Worm (Caenorhabditis elegans) whole organism, young adult: ENCODE data around the gene mel-11.
A peak's percentile ranks its signal among the peaks of the same experiment; 100 is the strongest.

Source experiments
- B0035.1 ChIP-seq: sonication (generic microtip); optimal IDR thresholded peaks from 2 replicates; lab custom pipeline; 2016; ENCODE audit warnings: missing genetic modification characterization, mild to moderate bottlenecking, missing compliant biosample characterization, missing genotype, missing genetic modification reagents
- C17E4.6 ChIP-seq: fragments of 200-800 bp; sonication (Bioruptor generic); IDR thresholded peaks from 2 replicates; pipeline ENCODE4 v1.3.6; 2022; ENCODE audit warnings: missing genetic modification reagents, missing genetic modification characterization, missing compliant biosample characterization
- D2030.7 ChIP-seq: fragments of 200-800 bp; sonication (Bioruptor generic); IDR thresholded peaks from 2 replicates; pipeline ENCODE4 v1.3.6; 2022; ENCODE audit warnings: missing genetic modification reagents, missing genetic modification characterization, missing compliant biosample characterization
- F23B12.7 ChIP-seq: sonication (generic microtip); optimal IDR thresholded peaks from 2 replicates; lab custom pipeline; 2017; ENCODE audit warnings: missing genetic modification characterization, mild to moderate bottlenecking, missing compliant biosample characterization, antibody characterized with exemption, moderate library complexity; ENCODE audit not compliant: insufficient read depth
- F33H1.4 ChIP-seq: fragments of 200-800 bp; sonication (Bioruptor generic); IDR thresholded peaks from 2 replicates; pipeline ENCODE4 v1.3.6; 2022; ENCODE audit warnings: missing genetic modification reagents, missing genetic modification characterization, missing compliant biosample characterization
- K11D2.4 ChIP-seq: fragments of 200-800 bp; sonication (Bioruptor generic); IDR thresholded peaks from 2 replicates; pipeline ENCODE4 v1.3.6; 2022; ENCODE audit warnings: missing genetic modification reagents, missing genetic modification characterization, missing compliant biosample characterization
- Y67H2A.10 ChIP-seq: fragments of 200-800 bp; sonication (Bioruptor generic); conservative IDR thresholded peaks from 2 replicates; pipeline ENCODE4 v1.3.6; 2022; ENCODE audit warnings: missing genetic modification reagents, missing genetic modification characterization, missing compliant biosample characterization
- ZK185.1 ChIP-seq: sonication (generic microtip); optimal IDR thresholded peaks from 2 replicates; lab custom pipeline; 2016; ENCODE audit warnings: mild to moderate bottlenecking, missing genetic modification characterization, missing compliant biosample characterization; ENCODE audit not compliant: poor library complexity, severe bottlenecking
- akir-1 ChIP-seq: fragments of 200-800 bp; sonication (Bioruptor generic); optimal IDR thresholded peaks from 2 replicates; lab custom pipeline; 2018; ENCODE audit warnings: mild to moderate bottlenecking, missing genetic modification characterization, moderate library complexity, missing compliant biosample characterization
- ama-1 ChIP-seq, 3 experiments: fragments of 150-350 bp in 1 of 3; sonication (generic microtip) in 2 of 3; optimal IDR thresholded peaks; 2 replicates each; lab custom pipeline; 2014 to 2018; ENCODE audit warnings: missing biosample characterization in 2 of 3, missing genetic modification characterization in 2 of 3, missing genetic modification reagents in 2 of 3
- aptf-2 ChIP-seq: fragments of 200-800 bp; sonication (Bioruptor generic); conservative IDR thresholded peaks from 2 replicates; pipeline ENCODE4 v1.3.6; 2022; ENCODE audit warnings: missing genetic modification reagents, missing genetic modification characterization, missing compliant biosample characterization
- attf-5 ChIP-seq: fragments of 200-800 bp; sonication (Bioruptor generic); optimal IDR thresholded peaks from 2 replicates; lab custom pipeline; 2018; ENCODE audit warnings: mild to moderate bottlenecking, missing genetic modification characterization, missing compliant biosample characterization
- ceh-100 ChIP-seq: fragments of 200-800 bp; sonication (Bioruptor generic); IDR thresholded peaks from 2 replicates; pipeline ENCODE4 v1.3.6; 2022; ENCODE audit warnings: missing genetic modification reagents, missing genetic modification characterization, missing compliant biosample characterization
- efl-1 ChIP-seq: fragments of 150-350 bp; optimal IDR thresholded peaks from 2 replicates; lab custom pipeline; 2014; ENCODE audit warnings: missing biosample characterization, missing genetic modification reagents, missing genetic modification characterization
- ekl-4 ChIP-seq: fragments of 200-800 bp; sonication (Bioruptor generic); IDR thresholded peaks from 2 replicates; pipeline ENCODE4 v1.3.6; 2022; ENCODE audit warnings: missing genetic modification reagents, missing genetic modification characterization, missing compliant biosample characterization
- gei-17 ChIP-seq: fragments of 200-800 bp; sonication (Bioruptor generic); optimal IDR thresholded peaks from 2 replicates; lab custom pipeline; 2018; ENCODE audit warnings: mild to moderate bottlenecking, missing genetic modification characterization, missing compliant biosample characterization
- him-1 ChIP-seq: sonication (generic microtip); optimal IDR thresholded peaks from 2 replicates; lab custom pipeline; 2016; ENCODE audit warnings: missing genotype, missing genetic modification reagents, missing genetic modification characterization, missing compliant biosample characterization
- hmg-1.2 ChIP-seq: fragments of 200-800 bp; sonication (Bioruptor generic); IDR thresholded peaks from 2 replicates; pipeline ENCODE4 v1.3.6; 2022; ENCODE audit warnings: missing genetic modification reagents, missing genetic modification characterization, missing compliant biosample characterization
- lin-26 ChIP-seq: fragments of 200-800 bp; sonication (Bioruptor generic); IDR thresholded peaks from 2 replicates; pipeline ENCODE4 v1.3.6; 2022; ENCODE audit warnings: missing genetic modification reagents, missing genetic modification characterization, missing compliant biosample characterization
- lin-35 ChIP-seq, 3 experiments: fragments of 150-350 bp in 2 of 3; sonication (generic microtip) in 1 of 3; optimal IDR thresholded peaks; 2 replicates each; lab custom pipeline; 2014 to 2018; ENCODE audit warnings: missing biosample characterization in 3 of 3, missing genetic modification characterization in 3 of 3, missing genetic modification reagents in 3 of 3
- lin-54 ChIP-seq: fragments of 200-800 bp; sonication (Bioruptor generic); optimal IDR thresholded peaks from 2 replicates; lab custom pipeline; 2018; ENCODE audit warnings: mild to moderate bottlenecking, missing genetic modification characterization, missing compliant biosample characterization
- lsy-27 ChIP-seq: sonication (generic microtip); optimal IDR thresholded peaks from 2 replicates; lab custom pipeline; 2017; ENCODE audit warnings: missing genetic modification characterization, mild to moderate bottlenecking, missing compliant biosample characterization, antibody characterized with exemption, missing genotype, borderline replicate concordance; ENCODE audit not compliant: insufficient read depth
- madf-6 ChIP-seq: fragments of 200-800 bp; sonication (Bioruptor generic); IDR thresholded peaks from 2 replicates; pipeline ENCODE4 v1.3.6; 2022; ENCODE audit warnings: missing genetic modification reagents, missing genetic modification characterization, missing compliant biosample characterization
- mcd-1 ChIP-seq: fragments of 200-800 bp; sonication (Bioruptor generic); IDR thresholded peaks from 2 replicates; pipeline ENCODE4 v1.3.6; 2022; ENCODE audit warnings: missing genetic modification reagents, missing genetic modification characterization, missing compliant biosample characterization
- nfya-2 ChIP-seq: fragments of 200-800 bp; sonication (Bioruptor generic); IDR thresholded peaks from 2 replicates; pipeline ENCODE4 v1.3.6; 2022; ENCODE audit warnings: missing genetic modification reagents, missing genetic modification characterization, missing compliant biosample characterization
- nhr-27 ChIP-seq: fragments of 200-800 bp; sonication (Bioruptor generic); optimal IDR thresholded peaks from 2 replicates; lab custom pipeline; 2018; ENCODE audit warnings: mild to moderate bottlenecking, missing genetic modification characterization, moderate library complexity, missing compliant biosample characterization
- nhr-80 ChIP-seq: sonication (generic microtip); optimal IDR thresholded peaks from 2 replicates; lab custom pipeline; 2016; ENCODE audit warnings: missing genetic modification characterization, missing compliant biosample characterization
- nhr-90 ChIP-seq: sonication (generic microtip); optimal IDR thresholded peaks from 2 replicates; lab custom pipeline; 2016; ENCODE audit warnings: missing genotype, mild to moderate bottlenecking, missing genetic modification characterization, missing compliant biosample characterization
- rcor-1 ChIP-seq: fragments of 200-800 bp; sonication (Bioruptor generic); IDR thresholded peaks from 2 replicates; pipeline ENCODE4 v1.3.6; 2022; ENCODE audit warnings: missing genetic modification reagents, missing genetic modification characterization, missing compliant biosample characterization
- rec-8 ChIP-seq, 2 experiments: sonication (generic microtip); optimal IDR thresholded peaks; 2 replicates each; lab custom pipeline; 2016; ENCODE audit warnings: mild to moderate bottlenecking in 2 of 2, missing genetic modification characterization in 2 of 2, missing genetic modification reagents in 2 of 2, missing genotype in 2 of 2, missing biosample characterization in 1 of 2, missing compliant biosample characterization in 1 of 2, moderate library complexity in 1 of 2
- repo-1 ChIP-seq: sonication (generic microtip); optimal IDR thresholded peaks from 2 replicates; lab custom pipeline; 2017; ENCODE audit warnings: mild to moderate bottlenecking, missing genetic modification characterization, missing compliant biosample characterization
- sea-2 ChIP-seq: fragments of 200-800 bp; sonication (Bioruptor generic); IDR thresholded peaks from 2 replicates; pipeline ENCODE4 v1.3.6; 2022; ENCODE audit warnings: missing genetic modification characterization, missing compliant biosample characterization
- snpc-4 ChIP-seq, 5 experiments: fragments of 150-350 bp in 1 of 5; sonication (generic microtip) in 4 of 5; optimal IDR thresholded peaks; 2 replicates each; lab custom pipeline; 2014 to 2018; ENCODE audit warnings: missing genetic modification characterization in 5 of 5, missing biosample characterization in 3 of 5, antibody characterized with exemption in 2 of 5, mild to moderate bottlenecking in 2 of 5, missing compliant biosample characterization in 2 of 5, missing genotype in 2 of 5, moderate library complexity in 2 of 5, missing genetic modification reagents in 1 of 5
- tbp1 ChIP-seq: fragments of 200-800 bp; sonication (Bioruptor generic); optimal IDR thresholded peaks from 2 replicates; lab custom pipeline; 2018; ENCODE audit warnings: mild to moderate bottlenecking, missing genetic modification characterization, missing compliant biosample characterization
- unc-62 ChIP-seq: fragments of 150-350 bp; optimal IDR thresholded peaks from 2 replicates; lab custom pipeline; 2014; ENCODE audit warnings: missing biosample characterization, missing genetic modification reagents, missing genetic modification characterization
- xnd-1 ChIP-seq: sonication (generic microtip); optimal IDR thresholded peaks from 2 replicates; lab custom pipeline; 2016; ENCODE audit warnings: missing genotype, missing genetic modification reagents, missing genetic modification characterization, missing compliant biosample characterization
- zfh-2 ChIP-seq: fragments of 200-800 bp; sonication (Bioruptor generic); conservative IDR thresholded peaks from 2 replicates; pipeline ENCODE4 v1.3.6; 2022; ENCODE audit warnings: missing genetic modification reagents, missing genetic modification characterization, missing compliant biosample characterization
- ztf-18 ChIP-seq: sonication (generic microtip); optimal IDR thresholded peaks from 2 replicates; lab custom pipeline; 2016; ENCODE audit warnings: missing genotype, mild to moderate bottlenecking, missing genetic modification characterization, missing compliant biosample characterization
- ztf-26 ChIP-seq: sonication (generic microtip); optimal IDR thresholded peaks from 2 replicates; lab custom pipeline; 2017; ENCODE audit warnings: missing genetic modification characterization, missing compliant biosample characterization

The mel-11 gene

ce11 chrII:9411497-9411896, 53.2 kb downstream of the mel-11 start, which contains the start of gene M176.9 (continued):
- TF ChIP-seq F23B12.7 (tag; lab: Kevin White, UChicago) (no peak), B0035.1 (no peak), ama-1 (optimal IDR thresholded peaks at IDR 0.05; lab: Kevin White, UChicago) (no peak), ama-1 (GFP tag; optimal IDR thresholded peaks at IDR 0.05; lab: Kevin White, UChicago) (no peak), xnd-1 (tag; lab: Kevin White, UChicago) (no peak), repo-1 (tag; lab: Kevin White, UChicago) (no peak), C17E4.6 (no peak)

DNA sequence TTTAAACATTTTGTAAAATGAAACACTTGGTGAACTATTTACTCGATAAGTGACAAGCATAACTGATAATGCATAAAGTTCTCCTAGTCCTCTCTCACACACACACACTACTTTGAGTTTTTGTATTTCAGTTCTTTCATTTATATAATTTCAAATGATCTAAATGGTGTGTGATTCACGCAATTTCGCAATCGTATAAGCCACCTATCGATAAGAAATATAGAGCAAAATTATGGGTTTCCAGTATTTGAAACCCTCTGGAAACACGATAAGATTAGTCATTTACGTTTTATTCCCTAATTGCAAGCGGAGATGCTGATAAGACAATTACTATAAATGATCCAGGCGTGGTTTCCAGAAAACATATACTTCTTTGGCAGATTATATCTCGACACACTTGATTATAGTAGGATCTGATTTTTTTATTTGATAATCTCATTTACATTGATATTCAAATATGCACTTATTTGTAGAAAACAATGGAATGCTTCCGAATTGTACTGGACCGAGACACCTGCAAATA, 53.8 kb downstream of the mel-11 start, which contains the start of gene arrd-3:
Gene arrd-3, plus strand, starts transcription at position 473 of the 523 bp plus-strand sequence.
- TF ChIP-seq unc-62 (no peak), ekl-4 (GFP tag; lab: Robert Waterston, UW) (no peak), ztf-26 (tag; lab: Kevin White, UChicago) (no peak), nhr-80 (tag; lab: Kevin White, UChicago) (peak; percentile 49), gei-17 (no peak), snpc-4 (GFP tag; optimal IDR thresholded peaks at IDR 0.05; lab: Kevin White, UChicago) (no peak), snpc-4 (tag; optimal IDR thresholded peaks at IDR 0.05; lab: Kevin White, UChicago) (no peak), F23B12.7 (tag; lab: Kevin White, UChicago) (no peak)

- TF ChIP-seq attf-5 (GFP tag; lab: Kevin White, UChicago) (peak; percentile 32), lin-54 (GFP tag; lab: Kevin White, UChicago) (peak; percentile 49), lin-26 (no peak), him-1 (tag; lab: Kevin White, UChicago) (no peak), zfh-2 (GFP tag; lab: Robert Waterston, UW) (no peak), ceh-100 (GFP tag; lab: Robert Waterston, UW) (no peak), akir-1 (GFP tag; lab: Kevin White, UChicago) (no peak), sea-2 (GFP tag; lab: Robert Waterston, UW) (no peak), nhr-90 (tag; lab: Kevin White, UChicago) (no peak), ZK185.1 (tag; lab: Kevin White, UChicago) (peak; percentile 25), rec-8 (tag; optimal IDR thresholded peaks at IDR 0.05; lab: Kevin White, UChicago) (no peak), aptf-2 (GFP tag; lab: Robert Waterston, UW) (no peak), nfya-2 (GFP tag; lab: Robert Waterston, UW) (no peak), K11D2.4 (GFP tag; lab: Robert Waterston, UW) (peak; percentile 23; the same call in 1 of the 2 replicates), efl-1 (GFP tag; lab: Kevin White, UChicago) (peak; percentile 7), lsy-27 (tag; lab: Kevin White, UChicago) (no peak), repo-1 (tag; lab: Kevin White, UChicago) (no peak), nhr-80 (tag; lab: Kevin White, UChicago) (peak; percentile 74), Y67H2A.10 (no peak), nhr-27 (tag; lab: Kevin White, UChicago) (no peak), rcor-1 (GFP tag; lab: Robert Waterston, UW) (peak; percentile 33; the same call in 1 of the 2 replicates), F33H1.4 (GFP tag; lab: Robert Waterston, UW) (peak; percentile 52), snpc-4 (GFP tag; optimal IDR thresholded peaks at IDR 0.05; lab: Kevin White, UChicago) (no peak), snpc-4 (tag; optimal IDR thresholded peaks at IDR 0.05; lab: Kevin White, UChicago) (peak in 1 of 4 experiments; percentile 21), ztf-18 (tag; lab: Kevin White, UChicago) (peak; percentile 93), mcd-1 (peak; percentile 40; the same call in 1 of the 2 replicates), madf-6 (GFP tag; lab: Robert Waterston, UW) (peak; percentile 51), hmg-1.2 (GFP tag; lab: Robert Waterston, UW) (peak; percentile 33; the same call in 1 of the 2 replicates), lin-35 (GFP tag; optimal IDR thresholded peaks at IDR 0.05; lab: Kevin White, UChicago) (peak in 1 of 3 experiments; percentile 36), D2030.7 (0 out of 2 replicates have a peak, but pooled peaks have one; percentile 34), tbp1 (GFP tag; lab: Kevin White, UChicago) (peak; percentile 30)
Measured at ce11 chrII:9416381-9417276, 58.3 kb downstream of the mel-11 start, which contains the start of the genes gss-1 and chch-3. Gene gss-1, minus strand, starts transcription at chrII:9416431. Gene chch-3, plus strand, starts transcription at chrII:9417013.
